Worm (Caenorhabditis elegans) whole organism, L4 larva: Measurements from ENCODE around the gene K05F6.14.

ENCODE experiments used
- F26F4.8 ChIP-seq: fragments of 200-800 bp; sonication (Bioruptor generic); conservative IDR thresholded peaks from 2 replicates; pipeline ENCODE4 v1.3.6; 2022; ENCODE audit warnings: missing genetic modification characterization, missing compliant biosample characterization
- F44E2.7 ChIP-seq: fragments of 200-800 bp; sonication (Bioruptor generic); IDR thresholded peaks from 2 replicates; pipeline ENCODE4 v2.1.2; 2022; ENCODE audit warnings: missing genetic modification characterization, missing compliant biosample characterization
- R02D3.7 ChIP-seq: fragments of 150-350 bp; sonication (generic microtip); optimal IDR thresholded peaks from 3 replicates; lab custom pipeline; 2014; ENCODE audit warnings: missing biosample characterization, missing genetic modification characterization
- T20F7.1 ChIP-seq: fragments of 200-800 bp; sonication (Bioruptor generic); optimal IDR thresholded peaks from 2 replicates; lab custom pipeline; 2018; ENCODE audit warnings: mild to moderate bottlenecking, missing genetic modification characterization, missing compliant biosample characterization
- Y105C5A.15 ChIP-seq: fragments of 200-800 bp; sonication (Bioruptor generic); IDR thresholded peaks from 2 replicates; pipeline ENCODE4 v1.3.6; 2022; ENCODE audit warnings: missing genetic modification characterization, missing compliant biosample characterization
- aha-1 ChIP-seq: fragments of 150-350 bp; peaks from one replicate; lab custom pipeline; 2014; ENCODE audit warnings: missing biosample characterization, missing genetic modification characterization
- ama-1 ChIP-seq: fragments of 150-350 bp; optimal IDR thresholded peaks from 2 replicates; lab custom pipeline; 2014; ENCODE audit warnings: inconsistent platforms, mixed read lengths
- arid-1 ChIP-seq: fragments of 200-800 bp; sonication (Bioruptor generic); conservative IDR thresholded peaks from 2 replicates; pipeline ENCODE4 v1.3.6; 2022; ENCODE audit warnings: missing genetic modification reagents, missing genetic modification characterization, missing compliant biosample characterization
- daf-16 ChIP-seq, 3 experiments: sonication (generic microtip); optimal IDR thresholded peaks; 2 replicates each; lab custom pipeline; 2016 to 2017; ENCODE audit warnings: missing genetic modification characterization in 3 of 3, missing genetic modification reagents in 3 of 3, mild to moderate bottlenecking in 2 of 3, missing compliant biosample characterization in 2 of 3, missing biosample characterization in 1 of 3, moderate library complexity in 1 of 3
- dmd-6 ChIP-seq: fragments of 200-800 bp; sonication (Bioruptor generic); IDR thresholded peaks from 2 replicates; pipeline ENCODE4 v1.3.6; 2022; ENCODE audit warnings: missing genetic modification reagents, missing genetic modification characterization, missing compliant biosample characterization
- dmd-9 ChIP-seq: fragments of 200-800 bp; sonication (Bioruptor generic); IDR thresholded peaks from 2 replicates; pipeline ENCODE4 v1.3.6; 2022; ENCODE audit warnings: missing genetic modification reagents, missing genetic modification characterization, missing compliant biosample characterization
- egl-43 ChIP-seq: fragments of 200-800 bp; sonication (Bioruptor generic); IDR thresholded peaks from 2 replicates; pipeline ENCODE4 v1.3.6; 2022; ENCODE audit warnings: missing genetic modification reagents, missing genetic modification characterization, missing compliant biosample characterization
- gei-8 ChIP-seq: fragments of 200-800 bp; sonication (Bioruptor generic); optimal IDR thresholded peaks from 2 replicates; lab custom pipeline; 2018; ENCODE audit warnings: mild to moderate bottlenecking, missing genetic modification characterization, missing compliant biosample characterization
- hlh-11 ChIP-seq: fragments of 200-800 bp; sonication (Bioruptor generic); optimal IDR thresholded peaks from 2 replicates; lab custom pipeline; 2018; ENCODE audit warnings: mild to moderate bottlenecking, missing genetic modification characterization, missing compliant biosample characterization
- lim-7 ChIP-seq: fragments of 200-800 bp; sonication (Bioruptor generic); IDR thresholded peaks from 2 replicates; pipeline ENCODE4 v1.3.6; 2022; ENCODE audit warnings: missing genetic modification characterization, missing compliant biosample characterization
- madf-9 ChIP-seq: fragments of 200-800 bp; sonication (Bioruptor generic); conservative IDR thresholded peaks from 2 replicates; pipeline ENCODE4 v1.3.6; 2022; ENCODE audit warnings: missing genetic modification reagents, missing genetic modification characterization, missing compliant biosample characterization
- mdt-29 ChIP-seq: fragments of 200-800 bp; sonication (Bioruptor generic); IDR thresholded peaks from 2 replicates; pipeline ENCODE4 v1.3.6; 2022; ENCODE audit warnings: missing genetic modification reagents, missing genetic modification characterization, missing compliant biosample characterization
- mxl-3 ChIP-seq: fragments of 200-800 bp; sonication (Bioruptor generic); optimal IDR thresholded peaks from 2 replicates; lab custom pipeline; 2018; ENCODE audit warnings: mild to moderate bottlenecking, missing genetic modification characterization, missing compliant biosample characterization
- nhr-10 ChIP-seq: fragments of 150-350 bp; optimal IDR thresholded peaks from 2 replicates; lab custom pipeline; 2014; ENCODE audit warnings: missing biosample characterization, missing genetic modification characterization
- nhr-102 ChIP-seq: sonication (generic microtip); optimal IDR thresholded peaks from 2 replicates; lab custom pipeline; 2016; ENCODE audit warnings: mild to moderate bottlenecking, missing genetic modification characterization, moderate library complexity, missing compliant biosample characterization
- nhr-25 ChIP-seq: sonication (generic microtip); optimal IDR thresholded peaks from 2 replicates; lab custom pipeline; 2017; ENCODE audit warnings: missing genetic modification characterization, mild to moderate bottlenecking, missing compliant biosample characterization, antibody characterized with exemption, moderate library complexity, borderline replicate concordance; ENCODE audit not compliant: insufficient read depth
- nhr-28 ChIP-seq: fragments of 150-350 bp; optimal IDR thresholded peaks from 2 replicates; lab custom pipeline; 2014; ENCODE audit warnings: missing biosample characterization, missing genetic modification characterization
- nhr-42 ChIP-seq: fragments of 200-800 bp; sonication (Bioruptor generic); IDR thresholded peaks from 2 replicates; pipeline ENCODE4 v1.3.6; 2022; ENCODE audit warnings: missing genetic modification characterization, missing compliant biosample characterization
- nhr-77 ChIP-seq: fragments of 150-350 bp; optimal IDR thresholded peaks from 2 replicates; lab custom pipeline; 2014; ENCODE audit warnings: missing biosample characterization, missing genetic modification characterization
- pqm-1 ChIP-seq: sonication (generic microtip); optimal IDR thresholded peaks from 2 replicates; lab custom pipeline; 2017; ENCODE audit warnings: missing biosample characterization, missing genetic modification characterization
- rbr-2 ChIP-seq: sonication (generic microtip); optimal IDR thresholded peaks from 2 replicates; lab custom pipeline; 2016; ENCODE audit warnings: missing genotype, missing genetic modification characterization, missing compliant biosample characterization
- sdz-12 ChIP-seq: fragments of 200-800 bp; sonication (Bioruptor generic); optimal IDR thresholded peaks from 2 replicates; lab custom pipeline; 2018; ENCODE audit warnings: mild to moderate bottlenecking, missing genetic modification characterization, missing compliant biosample characterization
- snpc-1.2 ChIP-seq: fragments of 200-800 bp; sonication (Bioruptor generic); IDR thresholded peaks from 2 replicates; pipeline ENCODE4 v1.3.6; 2022; ENCODE audit warnings: missing genetic modification reagents, missing genetic modification characterization, missing compliant biosample characterization
- tra-1 ChIP-seq: fragments of 200-800 bp; sonication (Bioruptor generic); IDR thresholded peaks from 2 replicates; pipeline ENCODE4 v1.3.6; 2022; ENCODE audit warnings: missing genetic modification reagents, missing genetic modification characterization, missing compliant biosample characterization
- unc-62 ChIP-seq, 3 experiments: fragments of 150-350 bp in 1 of 3; sonication (generic microtip); optimal IDR thresholded peaks in 2 of 3; peaks in 1 of 3; 1 replicate in 1 of 3; 2 replicates in 2 of 3; lab custom pipeline; 2014 to 2017; ENCODE audit warnings: missing biosample characterization in 3 of 3, missing genetic modification characterization in 3 of 3, missing genetic modification reagents in 3 of 3, missing genotype in 1 of 3
- vab-7 ChIP-seq: fragments of 200-800 bp; sonication (Bioruptor generic); IDR thresholded peaks from 2 replicates; pipeline ENCODE4 v1.3.6; 2022; ENCODE audit warnings: missing genetic modification reagents, missing genetic modification characterization, missing compliant biosample characterization
- zag-1 ChIP-seq: fragments of 150-350 bp; optimal IDR thresholded peaks from 2 replicates; lab custom pipeline; 2014; ENCODE audit warnings: missing biosample characterization, missing genetic modification characterization
- zip-11 ChIP-seq: fragments of 200-800 bp; sonication (Bioruptor generic); IDR thresholded peaks from 2 replicates; pipeline ENCODE4 v1.3.6; 2022; ENCODE audit warnings: missing genetic modification characterization, missing compliant biosample characterization

The K05F6.14 gene

ce11 chrII:1589845-1590244 is 27.9 kb downstream of the K05F6.14 start, which contains the start of gene T07H3.7:
Gene T07H3.7, minus strand, starts transcription at chrII:1589945.
- TF ChIP-seq nhr-10 (no peak), Y105C5A.15 (GFP tag; lab: Robert Waterston, UW) (no peak), vab-7 (GFP tag; lab: Robert Waterston, UW) (no peak), nhr-28 (no peak), nhr-77 (tag; lab: Kevin White, UChicago) (no peak), F44E2.7 (GFP tag; lab: Robert Waterston, UW) (no peak), aha-1 (tag; lab: Kevin White, UChicago) (no peak), egl-43 (GFP tag; lab: Robert Waterston, UW) (no peak), zag-1 (tag; lab: Kevin White, UChicago) (no peak), sdz-12 (no peak), pqm-1 (no peak), nhr-25 (tag; lab: Kevin White, UChicago) (no peak), mdt-29 (GFP tag; lab: Robert Waterston, UW) (no peak), mxl-3 (no peak), snpc-1.2 (GFP tag; lab: Robert Waterston, UW) (no peak), zip-11 (no peak), dmd-9 (GFP tag; lab: Robert Waterston, UW) (no peak), nhr-102 (no peak), T20F7.1 (GFP tag; lab: Kevin White, UChicago) (no peak)
- TF ChIP-seq, all 104 proteins: peak for 0

DNA sequence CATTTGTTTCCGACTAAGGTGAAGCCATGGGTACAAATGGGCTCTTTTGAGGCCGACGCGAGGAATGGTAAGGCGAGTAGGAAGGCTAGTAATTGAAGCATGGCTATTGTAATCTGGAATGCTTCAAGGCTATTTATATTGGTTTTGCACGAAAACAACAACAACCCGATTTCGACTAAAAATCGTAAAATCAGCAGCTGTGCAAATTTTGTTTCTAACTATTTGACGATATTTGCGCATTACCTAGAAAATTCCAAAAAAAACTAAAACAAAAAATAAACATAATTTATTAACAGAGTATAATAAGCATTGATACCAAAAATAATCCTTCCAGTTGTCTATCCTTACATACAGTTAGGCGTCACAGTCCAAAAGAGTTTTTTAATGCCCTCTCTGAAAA is 33.2 kb downstream of the K05F6.14 start, which contains the start of gene clec-20:
Gene clec-20 (minus strand): TSS at position 101 of the 400 bp plus-strand sequence.
- no peak for TF ChIP-seq tra-1 (GFP tag; lab: Robert Waterston, UW)
- no peak for TF ChIP-seq mxl-3
- TF ChIP-seq nhr-42 = no peak

- TF ChIP-seq Y105C5A.15 (GFP tag; lab: Robert Waterston, UW) (0 out of 2 replicates have a peak, but pooled peaks have one; percentile 35), gei-8 (GFP tag; lab: Kevin White, UChicago) (no peak), nhr-28 (peak; percentile 57), egl-43 (GFP tag; lab: Robert Waterston, UW) (peak; percentile 56; the same call in 1 of the 2 replicates), madf-9 (GFP tag; lab: Robert Waterston, UW) (0 out of 2 replicates have a peak, but pooled peaks have one; percentile 13), F26F4.8 (no peak), rbr-2 (tag; lab: Kevin White, UChicago) (no peak), lim-7 (peak; percentile 75), daf-16 (GFP tag; optimal IDR thresholded peaks at IDR 0.05; lab: Kevin White, UChicago) (no peak), daf-16 (tag; optimal IDR thresholded peaks at IDR 0.05; lab: Kevin White, UChicago) (peak; percentile 68), arid-1 (GFP tag; lab: Robert Waterston, UW) (0 out of 2 replicates have a peak, but pooled peaks have one; percentile 8), pqm-1 (peak; percentile 90), dmd-6 (GFP tag; lab: Robert Waterston, UW) (peak; percentile 34; the same call in 1 of the 2 replicates), hlh-11 (peak; percentile 48), R02D3.7 (tag; lab: Kevin White, UChicago) (no peak), vab-7 (GFP tag; lab: Robert Waterston, UW) (peak; percentile 48; the same call in 1 of the 2 replicates)
These were observed 35.4 kb downstream of the K05F6.14 start, which contains the start of gene bath-46 for ce11 chrII:1597101-1598088. Gene bath-46, plus strand, starts transcription at chrII:1597906.

ce11 chrII:1600661-1601060 is 38.7 kb downstream of the K05F6.14 start, which contains the start of gene bath-26:
Gene bath-26, minus strand, starts transcription at chrII:1600761.
- TF ChIP-seq unc-62 (GFP tag; optimal IDR thresholded peaks at IDR 0.05 in 1 of 2; lab: Kevin White, UChicago) (peak in 1 of 2 experiments; percentile 30), unc-62 (tag; optimal IDR thresholded peaks at IDR 0.05; lab: Kevin White, UChicago) (no peak), ama-1 (lab: Kevin White, UChicago) (no peak)
